Fruit fly (Drosophila melanogaster) whole organism, wandering third instar larva: Measurements from ENCODE around the gene CG13040.

ENCODE experiments used
- Abd-B ChIP-seq: fragments of >200 bp; optimal IDR thresholded peaks from 2 replicates; lab custom pipeline; 2017; ENCODE audit warnings: missing biosample characterization, missing genetic modification characterization
- CG32264 ChIP-seq: fragments of 200-800 bp; sonication (Bioruptor generic); optimal IDR thresholded peaks from 2 replicates; lab custom pipeline; 2016; ENCODE audit warnings: missing biosample characterization, missing genetic modification characterization
- CG9705 ChIP-seq: fragments of 200-800 bp; sonication (Bioruptor generic); optimal IDR thresholded peaks from 2 replicates; lab custom pipeline; 2018; ENCODE audit warnings: missing biosample characterization, mild to moderate bottlenecking, missing genetic modification characterization
- CrebA ChIP-seq: fragments of 200-800 bp; sonication (Bioruptor generic); optimal IDR thresholded peaks from 2 replicates; lab custom pipeline; 2016; ENCODE audit warnings: missing biosample characterization, mild to moderate bottlenecking, missing genetic modification characterization, borderline replicate concordance
- Dfd ChIP-seq: fragments of >200 bp; optimal IDR thresholded peaks from 2 replicates; lab custom pipeline; 2017; ENCODE audit warnings: missing biosample characterization, missing genetic modification characterization
- Dif ChIP-seq: fragments of 200-275, 200-300 bp; sonication (Bioruptor generic); optimal IDR thresholded peaks from 2 replicates; lab custom pipeline; 2018; ENCODE audit warnings: missing biosample characterization, missing genetic modification characterization; ENCODE audit not compliant: partially characterized antibody
- HLH106 ChIP-seq: fragments of 200-800 bp; optimal IDR thresholded peaks from 3 replicates; lab custom pipeline; 2019; ENCODE audit warnings: missing biosample characterization, mild to moderate bottlenecking, missing genetic modification characterization, moderate library complexity
- Hnf4 ChIP-seq: fragments of 200-800 bp; sonication (Bioruptor generic); optimal IDR thresholded peaks from 2 replicates; lab custom pipeline; 2016; ENCODE audit warnings: missing biosample characterization, mild to moderate bottlenecking, missing genetic modification characterization
- Hr78 ChIP-seq: fragments of >200 bp; optimal IDR thresholded peaks from 2 replicates; lab custom pipeline; 2017; ENCODE audit warnings: missing biosample characterization, missing genetic modification characterization
- Jra ChIP-seq: sonication (Bioruptor generic); optimal IDR thresholded peaks from 2 replicates; lab custom pipeline; 2016; ENCODE audit warnings: missing biosample characterization, missing genetic modification characterization
- Mio ChIP-seq: sonication (Bioruptor generic); optimal IDR thresholded peaks from 2 replicates; lab custom pipeline; 2016; ENCODE audit warnings: missing biosample characterization, missing genetic modification characterization
- Myc ChIP-seq: fragments of >200 bp; optimal IDR thresholded peaks from 2 replicates; lab custom pipeline; 2017
- N ChIP-seq: fragments of >200 bp; optimal IDR thresholded peaks from 2 replicates; lab custom pipeline; 2018; ENCODE audit warnings: missing biosample characterization, missing external identifiers, missing genetic modification characterization
- OdsH ChIP-seq: fragments of 200-800 bp; sonication (Bioruptor generic); optimal IDR thresholded peaks from 2 replicates; lab custom pipeline; 2016; ENCODE audit warnings: missing biosample characterization, mild to moderate bottlenecking, missing genetic modification characterization
- Rel ChIP-seq, 2 experiments: fragments of 200-800 bp; sonication (Bioruptor generic) in 1 of 2; optimal IDR thresholded peaks; 2 replicates in 1 of 2; 3 replicates in 1 of 2; lab custom pipeline; 2016 to 2019; ENCODE audit warnings: mild to moderate bottlenecking in 2 of 2, missing biosample characterization in 2 of 2, missing genetic modification characterization in 2 of 2, moderate library complexity in 1 of 2
- Vsx2 ChIP-seq: fragments of 200-300, 225-300 bp; sonication (Bioruptor generic); optimal IDR thresholded peaks from 2 replicates; lab custom pipeline; 2018; ENCODE audit warnings: missing biosample characterization, missing genetic modification characterization; ENCODE audit not compliant: partially characterized antibody
- br ChIP-seq: fragments of 200-800 bp; sonication (Bioruptor generic); optimal IDR thresholded peaks from 2 replicates; lab custom pipeline; 2016; ENCODE audit warnings: missing biosample characterization, missing genetic modification characterization
- brk ChIP-seq: fragments of 200-800 bp; sonication (Bioruptor generic); optimal IDR thresholded peaks from 2 replicates; lab custom pipeline; 2016; ENCODE audit warnings: missing biosample characterization, mild to moderate bottlenecking, missing genetic modification characterization
- fru ChIP-seq: fragments of 200-800 bp; sonication (Bioruptor generic); optimal IDR thresholded peaks from 3 replicates; lab custom pipeline; 2016; ENCODE audit warnings: missing biosample characterization, mild to moderate bottlenecking, missing genetic modification characterization
- h ChIP-seq: fragments of 200-800 bp; sonication (Bioruptor generic); optimal IDR thresholded peaks from 3 replicates; lab custom pipeline; 2016; ENCODE audit warnings: missing biosample characterization, mild to moderate bottlenecking, missing genetic modification characterization
- jim ChIP-seq: fragments of 175-275, 200-325 bp; sonication (Bioruptor generic); optimal IDR thresholded peaks from 2 replicates; lab custom pipeline; 2016; ENCODE audit warnings: missing biosample characterization, mild to moderate bottlenecking, missing genetic modification characterization
- lola ChIP-seq: fragments of >200 bp; optimal IDR thresholded peaks from 2 replicates; lab custom pipeline; 2017; ENCODE audit warnings: missing biosample characterization, missing genetic modification characterization
- pan ChIP-seq: fragments of >200 bp; optimal IDR thresholded peaks from 2 replicates; lab custom pipeline; 2017
- psq ChIP-seq: fragments of 200-800 bp; sonication (Bioruptor generic); optimal IDR thresholded peaks from 3 replicates; lab custom pipeline; 2017; ENCODE audit warnings: missing biosample characterization, mild to moderate bottlenecking, missing genetic modification characterization, moderate library complexity
- rgr ChIP-seq: fragments of 200-800 bp; sonication (Bioruptor generic); optimal IDR thresholded peaks from 3 replicates; lab custom pipeline; 2016; ENCODE audit warnings: missing biosample characterization, mild to moderate bottlenecking, missing genetic modification characterization
- sage ChIP-seq: fragments of 200-800 bp; sonication (Bioruptor generic); optimal IDR thresholded peaks from 2 replicates; lab custom pipeline; 2016; ENCODE audit warnings: missing biosample characterization, mild to moderate bottlenecking, missing genetic modification characterization
- sv ChIP-seq: fragments of 200-800 bp; sonication (Bioruptor generic); optimal IDR thresholded peaks from 3 replicates; lab custom pipeline; 2016; ENCODE audit warnings: missing biosample characterization, missing genetic modification characterization
- tai ChIP-seq: sonication (Bioruptor generic); optimal IDR thresholded peaks from 2 replicates; lab custom pipeline; 2016; ENCODE audit warnings: missing biosample characterization, missing genetic modification characterization
- usp ChIP-seq: fragments of >200 bp; optimal IDR thresholded peaks from 2 replicates; lab custom pipeline; 2017; ENCODE audit warnings: missing biosample characterization, missing genetic modification characterization
- woc ChIP-seq: sonication (Bioruptor generic); optimal IDR thresholded peaks from 2 replicates; lab custom pipeline; 2016; ENCODE audit warnings: missing biosample characterization, mild to moderate bottlenecking, missing genetic modification characterization

Gene CG13040

dm6 chr3L:16326657-16327056 is at the start of gene CG13040, which contains the start of gene CG13039:
Gene CG13040, minus strand, starts transcription at chr3L:16326757.
Gene CG13039, minus strand, starts transcription at chr3L:16326762.
- TF ChIP-seq Myc (no peak), CG32264 (GFP tag; lab: Kevin White, UChicago) (no peak), fru (GFP tag; lab: Kevin White, UChicago) (no peak), HLH106 (tag; lab: Kevin White, UChicago) (no peak), Rel (GFP tag; optimal IDR thresholded peaks at IDR 0.05; lab: Kevin White, UChicago) (no peak), Rel (tag; optimal IDR thresholded peaks at IDR 0.05; lab: Kevin White, UChicago) (no peak), Abd-B (GFP tag; lab: Kevin White, UChicago) (no peak), Jra (GFP tag; lab: Kevin White, UChicago) (no peak), h (GFP tag; lab: Kevin White, UChicago) (no peak), br (GFP tag; lab: Kevin White, UChicago) (no peak), Hnf4 (GFP tag; lab: Kevin White, UChicago) (no peak), OdsH (GFP tag; lab: Kevin White, UChicago) (no peak), N (GFP tag; lab: Kevin White, UChicago) (no peak), Dfd (no peak), lola (GFP tag; lab: Kevin White, UChicago) (no peak), Hr78 (GFP tag; lab: Kevin White, UChicago) (no peak), psq (GFP tag; lab: Kevin White, UChicago) (no peak), rgr (GFP tag; lab: Kevin White, UChicago) (no peak)

- TF ChIP-seq brk (no peak), N (GFP tag; lab: Kevin White, UChicago) (no peak), jim (GFP tag; lab: Kevin White, UChicago) (no peak), tai (GFP tag; lab: Kevin White, UChicago) (no peak), Abd-B (GFP tag; lab: Kevin White, UChicago) (no peak), woc (GFP tag; lab: Kevin White, UChicago) (no peak), pan (lab: Kevin White, UChicago) (no peak), Mio (GFP tag; lab: Kevin White, UChicago) (no peak), CG9705 (GFP tag; lab: Kevin White, UChicago) (no peak), usp (GFP tag; lab: Kevin White, UChicago) (no peak), Dif (GFP tag; lab: Kevin White, UChicago) (no peak), rgr (GFP tag; lab: Kevin White, UChicago) (no peak)
Observed at dm6 chr3L:16369526-16369925, 43.0 kb upstream of the CG13040 start, which contains the start of gene CG18814. Gene CG18814, plus strand, starts transcription at chr3L:16369826.

- TF ChIP-seq jim (GFP tag; lab: Kevin White, UChicago) (no peak), fru (GFP tag; lab: Kevin White, UChicago) (no peak)
- TF ChIP-seq, all 38 proteins: peak for 0
Observed at dm6 chr3L:16368199-16368598, 41.6 kb upstream of the CG13040 start, which contains the start of gene CG4842. Gene CG4842, plus strand, starts transcription at chr3L:16368389.

- TF ChIP-seq CG32264 (GFP tag; lab: Kevin White, UChicago): no peak
Observed at dm6 chr3L:16367240-16367639, 40.7 kb upstream of the CG13040 start, which contains the start of gene Cpr72Ec. Gene Cpr72Ec, minus strand, starts transcription at chr3L:16367340.

- no peak for TF ChIP-seq CrebA (GFP tag; lab: Kevin White, UChicago)
- TF ChIP-seq woc (GFP tag; lab: Kevin White, UChicago): no peak
- no peak for TF ChIP-seq Rel (GFP tag; optimal IDR thresholded peaks at IDR 0.05; lab: Kevin White, UChicago)
- TF ChIP-seq Rel (tag; optimal IDR thresholded peaks at IDR 0.05; lab: Kevin White, UChicago): no peak
- no peak for TF ChIP-seq h (GFP tag; lab: Kevin White, UChicago)
- TF ChIP-seq sv: no peak
- no peak for TF ChIP-seq Dif (GFP tag; lab: Kevin White, UChicago)
- no peak for TF ChIP-seq Mio (GFP tag; lab: Kevin White, UChicago)
- no peak for TF ChIP-seq tai (GFP tag; lab: Kevin White, UChicago)
- no peak for TF ChIP-seq usp (GFP tag; lab: Kevin White, UChicago)
- TF ChIP-seq Vsx2 (GFP tag; lab: Kevin White, UChicago): no peak
- TF ChIP-seq sage (GFP tag; lab: Kevin White, UChicago): no peak
Observed at dm6 chr3L:16364599-16364998, 38.0 kb upstream of the CG13040 start, which contains the start of gene Cpr72Eb. Gene Cpr72Eb, plus strand, starts transcription at chr3L:16364899.
